Fruit fly (Drosophila melanogaster) whole organism, prepupa: ENCODE results near the gene CG34434.

Experiments
- Blimp-1 ChIP-seq: fragments of 200-800 bp; sonication (Bioruptor generic); optimal IDR thresholded peaks from 3 replicates; lab custom pipeline; 2017; ENCODE audit warnings: missing biosample characterization, missing genetic modification characterization, mild to moderate bottlenecking, moderate library complexity, missing genetic modification reagents
- CG10631 ChIP-seq: fragments of 200-800 bp; sonication (Bioruptor generic); optimal IDR thresholded peaks from 2 replicates; lab custom pipeline; 2016; ENCODE audit warnings: missing biosample characterization, missing genetic modification characterization
- CG10669 ChIP-seq: fragments of 200-800 bp; sonication (Bioruptor generic); optimal IDR thresholded peaks from 3 replicates; lab custom pipeline; 2018; ENCODE audit warnings: missing biosample characterization, mild to moderate bottlenecking, missing genetic modification characterization, moderate library complexity
- CG15336 ChIP-seq: fragments of 200-800 bp; sonication (Bioruptor generic); IDR thresholded peaks from 2 replicates; pipeline ENCODE4 v1.3.6; 2022; ENCODE audit warnings: missing biosample characterization, missing genetic modification characterization
- CG16779 ChIP-seq: fragments of 200-800 bp; sonication (Bioruptor generic); optimal IDR thresholded peaks from 3 replicates; lab custom pipeline; 2017; ENCODE audit warnings: missing biosample characterization, mild to moderate bottlenecking, missing genetic modification characterization
- CG3032 ChIP-seq: fragments of 200-800 bp; optimal IDR thresholded peaks from 2 replicates; lab custom pipeline; 2019; ENCODE audit warnings: missing biosample characterization, mild to moderate bottlenecking, missing genetic modification characterization, moderate library complexity
- CG31627 ChIP-seq: fragments of 200-800 bp; sonication (Bioruptor generic); optimal IDR thresholded peaks from 3 replicates; lab custom pipeline; 2016; ENCODE audit warnings: missing biosample characterization, missing genetic modification characterization
- CG34406 ChIP-seq: fragments of 200-800 bp; sonication (Bioruptor generic); optimal IDR thresholded peaks from 3 replicates; lab custom pipeline; 2016; ENCODE audit warnings: missing biosample characterization, missing genetic modification characterization
- CG3919 ChIP-seq: fragments of 200-800 bp; sonication (Bioruptor generic); optimal IDR thresholded peaks from 3 replicates; lab custom pipeline; 2016; ENCODE audit warnings: missing biosample characterization, missing genetic modification characterization
- CG4318 ChIP-seq: fragments of 200-800 bp; sonication (Bioruptor generic); optimal IDR thresholded peaks from 3 replicates; lab custom pipeline; 2017; ENCODE audit warnings: missing biosample characterization, mild to moderate bottlenecking, missing genetic modification characterization
- CG6163 ChIP-seq: fragments of 200-800 bp; sonication (Bioruptor generic); IDR thresholded peaks from 3 replicates; pipeline ENCODE4 v1.3.6; 2022; ENCODE audit warnings: missing biosample characterization, missing genetic modification characterization
- CG6792 ChIP-seq: fragments of 200-800 bp; sonication (Bioruptor generic); optimal IDR thresholded peaks from 3 replicates; lab custom pipeline; 2016; ENCODE audit warnings: missing biosample characterization, missing genetic modification characterization
- CG6808 ChIP-seq: fragments of 200-800 bp; sonication (Bioruptor generic); optimal IDR thresholded peaks from 3 replicates; lab custom pipeline; 2017; ENCODE audit warnings: missing biosample characterization, missing genetic modification characterization, mild to moderate bottlenecking, moderate library complexity, missing genetic modification reagents
- CG7368 ChIP-seq: fragments of 200-800 bp; sonication (Bioruptor generic); optimal IDR thresholded peaks from 3 replicates; lab custom pipeline; 2016; ENCODE audit warnings: missing biosample characterization, missing genetic modification characterization
- CG9139 ChIP-seq: fragments of 200-800 bp; sonication (Bioruptor generic); optimal IDR thresholded peaks from 3 replicates; lab custom pipeline; 2017; ENCODE audit warnings: missing biosample characterization, mild to moderate bottlenecking, missing genetic modification characterization
- Eip75B ChIP-seq: fragments of 200-800 bp; sonication (Bioruptor generic); optimal IDR thresholded peaks from 3 replicates; lab custom pipeline; 2016; ENCODE audit warnings: missing biosample characterization, missing genetic modification characterization
- Eip78C ChIP-seq: fragments of 200-800 bp; sonication (Bioruptor generic); peaks from one replicate; lab custom pipeline; 2016; ENCODE audit warnings: missing biosample characterization, missing genetic modification characterization
- Ets21C ChIP-seq: fragments of 200-800 bp; sonication (Bioruptor generic); optimal IDR thresholded peaks from 3 replicates; lab custom pipeline; 2016; ENCODE audit warnings: missing biosample characterization, missing genetic modification characterization
- Gug ChIP-seq: fragments of 200-800 bp; sonication (Bioruptor generic); IDR thresholded peaks from 2 replicates; pipeline ENCODE4 v1.3.6; 2022; ENCODE audit warnings: missing biosample characterization, missing genetic modification characterization
- Hr39 ChIP-seq: fragments of 200-800 bp; sonication (Bioruptor generic); optimal IDR thresholded peaks from 2 replicates; lab custom pipeline; 2016; ENCODE audit warnings: missing biosample characterization, missing genetic modification characterization
- Hr4 ChIP-seq: fragments of 200-800 bp; sonication (Bioruptor generic); optimal IDR thresholded peaks from 3 replicates; lab custom pipeline; 2016; ENCODE audit warnings: missing biosample characterization, missing genetic modification characterization
- Lpt ChIP-seq: fragments of 200-800 bp; sonication (Bioruptor generic); optimal IDR thresholded peaks from 3 replicates; lab custom pipeline; 2016; ENCODE audit warnings: missing biosample characterization, missing genetic modification characterization
- Met ChIP-seq: fragments of 200-800 bp; sonication (Bioruptor generic); optimal IDR thresholded peaks from 3 replicates; lab custom pipeline; 2016; ENCODE audit warnings: missing biosample characterization, missing genetic modification characterization
- Smox ChIP-seq: fragments of 200-800 bp; sonication (Bioruptor generic); optimal IDR thresholded peaks from 3 replicates; lab custom pipeline; 2016; ENCODE audit warnings: missing biosample characterization, missing genetic modification characterization
- Sox14 ChIP-seq: fragments of 200-800 bp; sonication (Bioruptor generic); optimal IDR thresholded peaks from 3 replicates; lab custom pipeline; 2016; ENCODE audit warnings: missing biosample characterization, missing genetic modification characterization
- dac ChIP-seq: fragments of 200-800 bp; sonication (Bioruptor generic); optimal IDR thresholded peaks from 2 replicates; lab custom pipeline; 2017; ENCODE audit warnings: missing biosample characterization, mild to moderate bottlenecking, missing genetic modification characterization
- dsx ChIP-seq: fragments of 200-800 bp; optimal IDR thresholded peaks from 3 replicates; lab custom pipeline; 2019; ENCODE audit warnings: missing biosample characterization, mild to moderate bottlenecking, missing genetic modification characterization, moderate library complexity; ENCODE audit not compliant: poor library complexity, severe bottlenecking
- eg ChIP-seq: fragments of 200-800 bp; sonication (Bioruptor generic); IDR thresholded peaks from 3 replicates; pipeline ENCODE4 v1.3.6; 2022; ENCODE audit warnings: missing biosample characterization, missing genetic modification characterization
- esn ChIP-seq: fragments of 200-800 bp; sonication (Bioruptor generic); optimal IDR thresholded peaks from 2 replicates; lab custom pipeline; 2016; ENCODE audit warnings: missing biosample characterization, mild to moderate bottlenecking, missing genetic modification characterization, moderate library complexity
- fd59A ChIP-seq: fragments of 200-800 bp; sonication (Bioruptor generic); optimal IDR thresholded peaks from 2 replicates; lab custom pipeline; 2017; ENCODE audit warnings: missing biosample characterization, mild to moderate bottlenecking, missing genetic modification characterization, missing genetic modification reagents
- lz ChIP-seq: fragments of 200-800 bp; sonication (Bioruptor generic); optimal IDR thresholded peaks from 3 replicates; lab custom pipeline; 2016; ENCODE audit warnings: missing biosample characterization, missing genetic modification characterization
- ss ChIP-seq, 2 experiments: fragments of 200-800 bp; sonication (Bioruptor generic); optimal IDR thresholded peaks; 2 replicates in 1 of 2; 3 replicates in 1 of 2; lab custom pipeline; 2017 to 2018; ENCODE audit warnings: mild to moderate bottlenecking in 2 of 2, missing biosample characterization in 2 of 2, missing genetic modification characterization in 2 of 2, moderate library complexity in 1 of 2
- svp ChIP-seq: fragments of 200-800 bp; sonication (Bioruptor generic); peaks from one replicate; lab custom pipeline; 2016; ENCODE audit warnings: missing biosample characterization, missing genetic modification characterization
- vri ChIP-seq: fragments of 200-800 bp; sonication (Bioruptor generic); optimal IDR thresholded peaks from 3 replicates; lab custom pipeline; 2016; ENCODE audit warnings: missing biosample characterization, mild to moderate bottlenecking, missing genetic modification characterization

Gene CG34434

DNA sequence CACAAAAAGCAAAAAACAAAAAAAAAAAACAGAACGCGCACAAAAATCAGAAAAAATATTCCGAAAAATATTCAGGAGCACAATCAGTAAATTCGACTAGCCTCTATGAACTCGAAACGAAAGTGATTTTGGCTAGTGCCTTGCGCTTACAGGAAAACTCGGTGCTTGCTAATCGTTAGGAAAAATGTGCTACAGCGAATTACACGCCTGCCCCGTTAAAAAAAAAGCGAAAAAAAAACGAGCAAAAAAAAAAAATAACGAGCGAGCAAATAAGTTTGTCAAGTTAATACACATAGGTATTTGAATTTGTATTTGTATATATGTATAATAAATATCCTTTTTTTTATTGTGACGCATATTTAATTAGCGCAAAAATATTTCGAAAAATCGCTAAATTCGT lies at the start of gene CG34434:
TSS of gene CG34434 (minus strand) at position 101 of the 400 bp plus-strand sequence.
- TF ChIP-seq CG4318 (no peak), CG16779 (tag; lab: Kevin White, UChicago) (no peak), CG6792 (GFP tag; lab: Kevin White, UChicago) (no peak), CG10669 (GFP tag; lab: Kevin White, UChicago) (no peak)

- TF ChIP-seq Lpt (GFP tag; lab: Kevin White, UChicago) (no peak), CG31627 (GFP tag; lab: Kevin White, UChicago) (peak; percentile 4), fd59A (GFP tag; lab: Kevin White, UChicago) (no peak), svp (GFP tag; lab: Kevin White, UChicago) (peak; percentile 17), Met (GFP tag; lab: Kevin White, UChicago) (no peak), lz (GFP tag; lab: Kevin White, UChicago) (no peak), CG16779 (tag; lab: Kevin White, UChicago) (no peak), Blimp-1 (GFP tag; lab: Kevin White, UChicago) (no peak), vri (GFP tag; lab: Kevin White, UChicago) (peak; percentile 27), esn (peak; percentile 27), Eip75B (GFP tag; lab: Kevin White, UChicago) (no peak), CG6808 (peak; percentile 35), ss (GFP tag; optimal IDR thresholded peaks at IDR 0.05; lab: Kevin White, UChicago) (peak in 1 of 2 experiments; percentile 12), CG9139 (GFP tag; lab: Kevin White, UChicago) (no peak), CG34406 (GFP tag; lab: Kevin White, UChicago) (no peak), dsx (GFP tag; lab: Kevin White, UChicago) (no peak)
These were observed 49.7 kb upstream of the CG34434 start, which contains the start of the genes Sirt4 and CG4119 for dm6 chrX:5665902-5666301. Gene Sirt4 (minus strand): TSS chrX:5665940. Gene CG4119 (plus strand): TSS chrX:5666052.

DNA sequence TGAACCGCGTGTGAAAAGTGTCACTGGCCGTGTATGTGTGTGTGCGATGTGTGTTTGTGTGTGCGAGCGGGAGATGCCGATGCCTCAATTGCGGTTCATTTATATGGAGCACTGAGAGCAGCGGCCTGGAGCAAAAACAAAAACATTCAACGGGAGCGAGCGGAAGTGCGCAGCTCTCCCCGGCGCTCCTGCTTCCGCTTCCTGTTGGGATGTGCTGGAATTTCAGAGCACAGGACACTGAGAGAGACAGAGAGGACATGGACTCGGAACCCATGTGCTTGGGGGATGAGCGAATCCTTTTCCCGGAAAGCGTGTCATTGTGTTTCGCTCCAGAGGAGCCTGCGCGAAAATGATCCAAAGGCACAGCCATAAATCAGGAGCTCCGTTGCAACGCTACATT lies 48.1 kb upstream of the CG34434 start:
- TF ChIP-seq CG6808 (no peak), Gug (GFP tag; lab: Robert Waterston, UW) (no peak), Eip78C (GFP tag; lab: Kevin White, UChicago) (peak; percentile 16), CG6163 (GFP tag; lab: Robert Waterston, UW) (peak; percentile 29; the same call in 1 of the 3 replicates)

DNA sequence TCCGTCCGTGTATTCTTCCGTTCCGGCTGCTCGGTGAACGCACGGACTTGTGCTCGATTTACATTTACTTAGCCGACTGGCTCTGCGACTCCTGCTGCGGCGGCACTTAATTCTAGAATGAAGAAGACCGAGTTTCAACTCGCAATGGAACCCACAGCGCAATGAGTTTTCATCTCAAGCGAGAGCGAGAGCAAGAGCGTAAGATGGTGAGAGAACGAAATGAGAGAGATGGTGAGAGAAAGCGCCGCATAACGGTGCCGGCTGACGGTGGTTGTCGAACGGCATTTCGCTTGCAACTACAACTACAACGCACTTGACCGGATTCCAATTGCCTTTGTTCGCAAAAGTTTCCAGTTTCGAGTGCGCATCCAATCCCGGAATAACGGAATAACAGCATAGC lies 46.6 kb upstream of the CG34434 start, which contains the start of gene OtopLc:
TSS of gene OtopLc (minus strand) at position 101 of the 400 bp plus-strand sequence.
- no peak for TF ChIP-seq dac (GFP tag; lab: Kevin White, UChicago)
- TF ChIP-seq CG7368 (GFP tag; lab: Kevin White, UChicago) = no peak
- TF ChIP-seq eg (GFP tag; lab: Robert Waterston, UW) = no peak
- no peak for TF ChIP-seq CG10669 (GFP tag; lab: Kevin White, UChicago)
- no peak for TF ChIP-seq Ets21C
- no peak for TF ChIP-seq Hr4 (GFP tag; lab: Kevin White, UChicago)
- TF ChIP-seq CG6163 (GFP tag; lab: Robert Waterston, UW) = no peak

DNA sequence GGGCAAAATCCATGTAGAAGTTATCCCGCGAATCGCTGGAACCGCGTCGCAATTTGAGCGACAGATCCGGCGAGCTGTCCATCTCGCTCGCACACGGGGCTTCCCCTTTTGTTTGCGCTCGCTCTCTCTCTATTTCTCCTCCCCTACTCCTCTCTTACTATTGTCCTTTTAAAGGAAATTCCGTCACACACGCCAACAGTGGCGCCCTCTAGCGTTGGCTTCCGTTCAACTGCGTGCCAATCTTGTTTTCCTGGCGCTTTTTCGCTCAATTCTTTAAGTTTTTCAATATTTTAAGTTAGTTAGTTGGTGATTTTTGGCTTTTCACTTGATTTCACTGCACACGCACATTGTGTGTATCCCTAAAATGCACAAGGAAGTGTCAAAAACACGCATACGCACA lies 45.8 kb upstream of the CG34434 start:
- TF ChIP-seq Blimp-1 (GFP tag; lab: Kevin White, UChicago) (no peak), Hr39 (GFP tag; lab: Kevin White, UChicago) (no peak), CG15336 (GFP tag; lab: Robert Waterston, UW) (no peak), Ets21C (no peak), CG7368 (GFP tag; lab: Kevin White, UChicago) (no peak), CG10631 (GFP tag; lab: Kevin White, UChicago) (no peak), Sox14 (no peak), Smox (no peak), CG3919 (no peak), CG3032 (tag; lab: Kevin White, UChicago) (no peak), Gug (GFP tag; lab: Robert Waterston, UW) (no peak), Lpt (GFP tag; lab: Kevin White, UChicago) (no peak), CG9139 (GFP tag; lab: Kevin White, UChicago) (no peak)
